Fruit fly (Drosophila melanogaster): ENCODE measurements around the gene odd.

- TF ChIP-seq CG8478 (optimal IDR thresholded peaks at IDR 0.05) (no peak), pan (optimal IDR thresholded peaks at IDR 0.05) (no peak), psq (optimal IDR thresholded peaks at IDR 0.05) (no peak), Dll (optimal IDR thresholded peaks at IDR 0.05) (no peak), usp (GFP tag; optimal IDR thresholded peaks at IDR 0.05) (no peak), EcR (GFP tag; optimal IDR thresholded peaks at IDR 0.05) (no peak)
Measured at dm6 chr2L:3559647-3560046, 46.9 kb downstream of the odd start.
